Fruit fly (Drosophila melanogaster) whole organism, prepupa: ENCODE measurements around the gene cup.

Experiments used
- Blimp-1 ChIP-seq: fragments of 200-800 bp; sonication (Bioruptor generic); optimal IDR thresholded peaks from 3 replicates; lab custom pipeline; 2017; ENCODE audit warnings: missing biosample characterization, missing genetic modification characterization, mild to moderate bottlenecking, moderate library complexity, missing genetic modification reagents
- CG10631 ChIP-seq: fragments of 200-800 bp; sonication (Bioruptor generic); optimal IDR thresholded peaks from 2 replicates; lab custom pipeline; 2016; ENCODE audit warnings: missing biosample characterization, missing genetic modification characterization
- CG11294 ChIP-seq: fragments of 200-800 bp; sonication (Bioruptor generic); IDR thresholded peaks from 2 replicates; pipeline ENCODE4 v1.3.6; 2022; ENCODE audit warnings: missing biosample characterization, missing genetic modification characterization
- CG11762 ChIP-seq: fragments of 200-800 bp; sonication (Bioruptor generic); optimal IDR thresholded peaks from 3 replicates; lab custom pipeline; 2016; ENCODE audit warnings: missing biosample characterization, missing genetic modification characterization; ENCODE audit not compliant: insufficient read depth
- CG11902 ChIP-seq: fragments of 200-800 bp; sonication (Bioruptor generic); optimal IDR thresholded peaks from 3 replicates; lab custom pipeline; 2016; ENCODE audit warnings: missing biosample characterization, missing genetic modification characterization
- CG15336 ChIP-seq: fragments of 200-800 bp; sonication (Bioruptor generic); IDR thresholded peaks from 2 replicates; pipeline ENCODE4 v1.3.6; 2022; ENCODE audit warnings: missing biosample characterization, missing genetic modification characterization
- CG1621 ChIP-seq: fragments of 200-800 bp; sonication (Bioruptor generic); optimal IDR thresholded peaks from 3 replicates; lab custom pipeline; 2018; ENCODE audit warnings: missing biosample characterization, mild to moderate bottlenecking, missing genetic modification characterization
- CG16779 ChIP-seq: fragments of 200-800 bp; sonication (Bioruptor generic); optimal IDR thresholded peaks from 3 replicates; lab custom pipeline; 2017; ENCODE audit warnings: missing biosample characterization, mild to moderate bottlenecking, missing genetic modification characterization
- CG3032 ChIP-seq: fragments of 200-800 bp; optimal IDR thresholded peaks from 2 replicates; lab custom pipeline; 2019; ENCODE audit warnings: missing biosample characterization, mild to moderate bottlenecking, missing genetic modification characterization, moderate library complexity
- CG31627 ChIP-seq: fragments of 200-800 bp; sonication (Bioruptor generic); optimal IDR thresholded peaks from 3 replicates; lab custom pipeline; 2016; ENCODE audit warnings: missing biosample characterization, missing genetic modification characterization
- CG32006 ChIP-seq: fragments of 200-800 bp; sonication (Bioruptor generic); optimal IDR thresholded peaks from 3 replicates; lab custom pipeline; 2017; ENCODE audit warnings: missing biosample characterization, mild to moderate bottlenecking, missing genetic modification characterization
- CG34406 ChIP-seq: fragments of 200-800 bp; sonication (Bioruptor generic); optimal IDR thresholded peaks from 3 replicates; lab custom pipeline; 2016; ENCODE audit warnings: missing biosample characterization, missing genetic modification characterization
- CG6163 ChIP-seq: fragments of 200-800 bp; sonication (Bioruptor generic); IDR thresholded peaks from 3 replicates; pipeline ENCODE4 v1.3.6; 2022; ENCODE audit warnings: missing biosample characterization, missing genetic modification characterization
- CG6276 ChIP-seq: fragments of 200-800 bp; sonication (Bioruptor generic); optimal IDR thresholded peaks from 2 replicates; lab custom pipeline; 2017; ENCODE audit warnings: missing biosample characterization, mild to moderate bottlenecking, missing genetic modification characterization
- CG6792 ChIP-seq: fragments of 200-800 bp; sonication (Bioruptor generic); optimal IDR thresholded peaks from 3 replicates; lab custom pipeline; 2016; ENCODE audit warnings: missing biosample characterization, missing genetic modification characterization
- CG6808 ChIP-seq: fragments of 200-800 bp; sonication (Bioruptor generic); optimal IDR thresholded peaks from 3 replicates; lab custom pipeline; 2017; ENCODE audit warnings: missing biosample characterization, missing genetic modification characterization, mild to moderate bottlenecking, moderate library complexity, missing genetic modification reagents
- CG8319 ChIP-seq: fragments of 200-800 bp; sonication (Bioruptor generic); optimal IDR thresholded peaks from 3 replicates; lab custom pipeline; 2016; ENCODE audit warnings: missing biosample characterization, missing genetic modification characterization
- CG8632 ChIP-seq: fragments of 200-800 bp; sonication (Bioruptor generic); optimal IDR thresholded peaks from 3 replicates; lab custom pipeline; 2016; ENCODE audit warnings: missing biosample characterization, missing genetic modification characterization
- CG9139 ChIP-seq: fragments of 200-800 bp; sonication (Bioruptor generic); optimal IDR thresholded peaks from 3 replicates; lab custom pipeline; 2017; ENCODE audit warnings: missing biosample characterization, mild to moderate bottlenecking, missing genetic modification characterization
- Eip75B ChIP-seq: fragments of 200-800 bp; sonication (Bioruptor generic); optimal IDR thresholded peaks from 3 replicates; lab custom pipeline; 2016; ENCODE audit warnings: missing biosample characterization, missing genetic modification characterization
- Eip93F ChIP-seq: fragments of 200-800 bp; sonication (Bioruptor generic); optimal IDR thresholded peaks from 2 replicates; lab custom pipeline; 2016; ENCODE audit warnings: missing biosample characterization, mild to moderate bottlenecking, missing genetic modification characterization
- Ets21C ChIP-seq: fragments of 200-800 bp; sonication (Bioruptor generic); optimal IDR thresholded peaks from 3 replicates; lab custom pipeline; 2016; ENCODE audit warnings: missing biosample characterization, missing genetic modification characterization
- Ets96B ChIP-seq: fragments of 200-800 bp; optimal IDR thresholded peaks from 2 replicates; lab custom pipeline; 2019; ENCODE audit warnings: missing biosample characterization, mild to moderate bottlenecking, missing genetic modification characterization, moderate library complexity
- Gug ChIP-seq: fragments of 200-800 bp; sonication (Bioruptor generic); IDR thresholded peaks from 2 replicates; pipeline ENCODE4 v1.3.6; 2022; ENCODE audit warnings: missing biosample characterization, missing genetic modification characterization
- Hr39 ChIP-seq: fragments of 200-800 bp; sonication (Bioruptor generic); optimal IDR thresholded peaks from 2 replicates; lab custom pipeline; 2016; ENCODE audit warnings: missing biosample characterization, missing genetic modification characterization
- OdsH ChIP-seq: fragments of 200-800 bp; sonication (Bioruptor generic); optimal IDR thresholded peaks from 3 replicates; lab custom pipeline; 2016; ENCODE audit warnings: missing biosample characterization, missing genetic modification characterization
- Sox102F ChIP-seq: fragments of 200-800 bp; sonication (Bioruptor generic); optimal IDR thresholded peaks from 2 replicates; lab custom pipeline; 2016; ENCODE audit warnings: missing biosample characterization, mild to moderate bottlenecking, missing genetic modification characterization
- Sox14 ChIP-seq: fragments of 200-800 bp; sonication (Bioruptor generic); optimal IDR thresholded peaks from 3 replicates; lab custom pipeline; 2016; ENCODE audit warnings: missing biosample characterization, missing genetic modification characterization
- Sox15 ChIP-seq: fragments of 200-800 bp; sonication (Bioruptor generic); optimal IDR thresholded peaks from 3 replicates; lab custom pipeline; 2016; ENCODE audit warnings: missing biosample characterization, missing genetic modification characterization
- acj6 ChIP-seq: fragments of 200-800 bp; sonication (Bioruptor generic); optimal IDR thresholded peaks from 3 replicates; lab custom pipeline; 2016; ENCODE audit warnings: missing biosample characterization, missing genetic modification characterization
- dac ChIP-seq: fragments of 200-800 bp; sonication (Bioruptor generic); optimal IDR thresholded peaks from 2 replicates; lab custom pipeline; 2017; ENCODE audit warnings: missing biosample characterization, mild to moderate bottlenecking, missing genetic modification characterization
- eg ChIP-seq: fragments of 200-800 bp; sonication (Bioruptor generic); IDR thresholded peaks from 3 replicates; pipeline ENCODE4 v1.3.6; 2022; ENCODE audit warnings: missing biosample characterization, missing genetic modification characterization
- fkh ChIP-seq: fragments of 200-800 bp; sonication (Bioruptor generic); optimal IDR thresholded peaks from 3 replicates; lab custom pipeline; 2017; ENCODE audit warnings: missing biosample characterization, mild to moderate bottlenecking, missing genetic modification characterization, moderate library complexity
- lz ChIP-seq: fragments of 200-800 bp; sonication (Bioruptor generic); optimal IDR thresholded peaks from 3 replicates; lab custom pipeline; 2016; ENCODE audit warnings: missing biosample characterization, missing genetic modification characterization
- net ChIP-seq: fragments of 200-800 bp; sonication (Bioruptor generic); optimal IDR thresholded peaks from 3 replicates; lab custom pipeline; 2016; ENCODE audit warnings: missing biosample characterization, missing genetic modification characterization
- pdm3 ChIP-seq: fragments of 200-800 bp; sonication (Bioruptor generic); optimal IDR thresholded peaks from 3 replicates; lab custom pipeline; 2016; ENCODE audit warnings: missing biosample characterization, missing genetic modification characterization
- salr ChIP-seq, 2 experiments: fragments of 200-800 bp; sonication (Bioruptor generic); optimal IDR thresholded peaks; 3 replicates each; lab custom pipeline; 2016 to 2018; ENCODE audit warnings: missing biosample characterization in 2 of 2, missing genetic modification characterization in 2 of 2, mild to moderate bottlenecking in 1 of 2
- spab ChIP-seq: fragments of 200-800 bp; sonication (Bioruptor generic); optimal IDR thresholded peaks from 2 replicates; lab custom pipeline; 2017; ENCODE audit warnings: missing biosample characterization, mild to moderate bottlenecking, missing genetic modification characterization, missing genetic modification reagents
- vri ChIP-seq: fragments of 200-800 bp; sonication (Bioruptor generic); optimal IDR thresholded peaks from 3 replicates; lab custom pipeline; 2016; ENCODE audit warnings: missing biosample characterization, mild to moderate bottlenecking, missing genetic modification characterization

The cup gene

dm6 chr2L:6673211-6674012, 9.9 kb downstream of the cup start, which contains the start of gene Spn27A (continued):
- TF ChIP-seq CG16779: no peak
- no peak for TF ChIP-seq CG6808 (GFP tag; lab: Kevin White, UChicago)
- TF ChIP-seq, all 60 proteins: peak for 32

- TF ChIP-seq CG1621 (tag; lab: Kevin White, UChicago) (no peak), CG11902 (no peak), CG6163 (GFP tag; lab: Robert Waterston, UW) (no peak), eg (GFP tag; lab: Robert Waterston, UW) (no peak), CG10631 (GFP tag; lab: Kevin White, UChicago) (no peak), Sox15 (GFP tag; lab: Kevin White, UChicago) (no peak), Ets21C (GFP tag; lab: Kevin White, UChicago) (no peak), spab (GFP tag; lab: Kevin White, UChicago) (no peak), CG6792 (GFP tag; lab: Kevin White, UChicago) (no peak)
- TF ChIP-seq, all 60 proteins: peak for 0
Observed at dm6 chr2L:6676535-6676934, 13.1 kb downstream of the cup start, which contains the start of gene cort. Gene cort, minus strand, starts transcription at chr2L:6676635.

dm6 chr2L:6677453-6677852, 14.0 kb downstream of the cup start, which contains the start of gene Nse1:
Gene Nse1, minus strand, starts transcription at chr2L:6677625.
- no peak for TF ChIP-seq CG34406 (GFP tag; lab: Kevin White, UChicago)
- TF ChIP-seq Ets96B (tag; lab: Kevin White, UChicago): no peak
- TF ChIP-seq Eip93F: no peak
- no peak for TF ChIP-seq Eip75B

dm6 chr2L:6682909-6683308, 19.4 kb downstream of the cup start:
- TF ChIP-seq fkh (GFP tag; lab: Kevin White, UChicago): peak; percentile 45
- no peak for TF ChIP-seq CG6276 (GFP tag; lab: Kevin White, UChicago)

- TF ChIP-seq salr (GFP tag; optimal IDR thresholded peaks at IDR 0.05; lab: Kevin White, UChicago) (peak in 1 of 2 experiments; percentile 29), fkh (GFP tag; lab: Kevin White, UChicago) (peak; percentile 45), Sox102F (GFP tag; lab: Kevin White, UChicago) (no peak), lz (GFP tag; lab: Kevin White, UChicago) (peak; percentile 90), dac (peak; percentile 45), OdsH (GFP tag; lab: Kevin White, UChicago) (no peak), Ets21C (GFP tag; lab: Kevin White, UChicago) (peak; percentile 73), CG31627 (peak; percentile 85), Gug (GFP tag; lab: Robert Waterston, UW) (peak; percentile 40), Hr39 (GFP tag; lab: Kevin White, UChicago) (peak; percentile 86), acj6 (GFP tag; lab: Kevin White, UChicago) (peak; percentile 82), Sox14 (GFP tag; lab: Kevin White, UChicago) (peak; percentile 84), CG16779 (no peak), CG1621 (tag; lab: Kevin White, UChicago) (peak; percentile 85), CG6808 (GFP tag; lab: Kevin White, UChicago) (no peak), Eip93F (peak; percentile 25), CG8632 (GFP tag; lab: Kevin White, UChicago) (peak; percentile 73), CG32006 (GFP tag; lab: Kevin White, UChicago) (no peak), CG11762 (GFP tag; lab: Kevin White, UChicago) (no peak), eg (GFP tag; lab: Robert Waterston, UW) (peak; percentile 80), CG8319 (GFP tag; lab: Kevin White, UChicago) (peak; percentile 70), CG15336 (GFP tag; lab: Robert Waterston, UW) (peak; percentile 61; the same call in 1 of the 2 replicates), CG9139 (GFP tag; lab: Kevin White, UChicago) (no peak), Blimp-1 (GFP tag; lab: Kevin White, UChicago) (peak; percentile 42), net (no peak), CG3032 (tag; lab: Kevin White, UChicago) (peak; percentile 71), vri (GFP tag; lab: Kevin White, UChicago) (peak; percentile 63), pdm3 (peak; percentile 32), CG11294 (GFP tag; lab: Robert Waterston, UW) (peak; percentile 62; the same call in 1 of the 2 replicates), Eip75B (peak; percentile 50)
Observed at dm6 chr2L:6683992-6684882, 20.8 kb downstream of the cup start, which contains the start of gene Nhe3. Gene Nhe3, minus strand, starts transcription at chr2L:6684364.
